Worm (Caenorhabditis elegans) whole organism, L3 larva: ENCODE data around the gene Y57G11B.3.

Source experiments
- elt-3 ChIP-seq, 3 experiments: fragments of 150-350 bp in 1 of 3; sonication (generic microtip) in 2 of 3; optimal IDR thresholded peaks; 2 replicates in 2 of 3; 4 replicates in 1 of 3; lab custom pipeline; 2014 to 2017; ENCODE audit warnings: missing biosample characterization in 3 of 3, missing genetic modification characterization in 3 of 3
- fkh-2 ChIP-seq: fragments of 150-350 bp; optimal IDR thresholded peaks from 2 replicates; lab custom pipeline; 2014; ENCODE audit warnings: missing biosample characterization, missing genetic modification reagents, missing genetic modification characterization
- jun-1 ChIP-seq: fragments of 150-350 bp; optimal IDR thresholded peaks from 2 replicates; lab custom pipeline; 2014; ENCODE audit warnings: missing biosample characterization, missing genetic modification reagents, missing genetic modification characterization
- lin-39 ChIP-seq: fragments of 150-350 bp; optimal IDR thresholded peaks from 2 replicates; lab custom pipeline; 2018; ENCODE audit warnings: missing biosample characterization, missing genetic modification reagents, missing genetic modification characterization
- mdl-1 ChIP-seq: fragments of 150-350 bp; optimal IDR thresholded peaks from 2 replicates; lab custom pipeline; 2014; ENCODE audit warnings: missing biosample characterization, missing genetic modification characterization
- nfya-1 ChIP-seq: sonication (generic microtip); optimal IDR thresholded peaks from 2 replicates; lab custom pipeline; 2017; ENCODE audit warnings: missing genetic modification characterization, mild to moderate bottlenecking, missing compliant biosample characterization, antibody characterized with exemption, moderate library complexity; ENCODE audit not compliant: insufficient read depth
- nhr-11 ChIP-seq: fragments of 150-350 bp; optimal IDR thresholded peaks from 2 replicates; lab custom pipeline; 2014; ENCODE audit warnings: missing biosample characterization, missing genetic modification characterization
- nhr-25 ChIP-seq: sonication (generic microtip); optimal IDR thresholded peaks from 2 replicates; lab custom pipeline; 2017; ENCODE audit warnings: missing biosample characterization, missing genetic modification characterization
- nhr-28 ChIP-seq: fragments of 150-350 bp; optimal IDR thresholded peaks from 2 replicates; lab custom pipeline; 2014; ENCODE audit warnings: missing biosample characterization, missing genetic modification characterization
- pha-4 ChIP-seq: fragments of 150-350 bp; optimal IDR thresholded peaks from 2 replicates; lab custom pipeline; 2014; ENCODE audit warnings: missing biosample characterization, missing genetic modification reagents, missing genetic modification characterization
- unc-62 ChIP-seq: fragments of 150-350 bp; sonication (generic microtip); optimal IDR thresholded peaks from 4 replicates; lab custom pipeline; 2014; ENCODE audit warnings: missing biosample characterization, missing genetic modification reagents, missing genetic modification characterization
- zag-1 ChIP-seq: fragments of 150-350 bp; optimal IDR thresholded peaks from 2 replicates; lab custom pipeline; 2014; ENCODE audit warnings: missing biosample characterization, missing genetic modification characterization

DNA sequence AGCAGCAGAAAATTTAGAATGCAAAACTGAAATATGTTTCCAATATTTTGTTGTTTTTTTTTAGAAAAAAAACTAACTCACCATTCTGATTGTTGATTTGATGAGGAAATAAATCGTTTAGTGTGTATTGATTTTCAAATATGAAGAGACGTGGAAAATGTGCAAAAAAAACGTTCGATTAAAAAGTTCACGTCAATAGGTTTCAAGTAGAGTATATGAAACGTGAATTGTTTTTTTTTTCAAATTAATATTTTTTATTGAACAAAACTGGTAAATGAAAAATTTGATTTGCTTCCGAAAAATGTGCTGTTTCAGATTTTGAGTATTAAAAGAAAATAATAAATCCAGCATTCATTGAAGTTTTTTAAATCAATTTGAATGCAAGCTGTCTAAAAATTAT lies 6.8 kb upstream of the Y57G11B.3 start, which contains the start of gene irld-18:
- TF ChIP-seq nfya-1 (tag; lab: Kevin White, UChicago) (no peak), jun-1 (tag; lab: Kevin White, UChicago) (no peak), pha-4 (tag; lab: Kevin White, UChicago) (no peak), nhr-25 (tag; lab: Kevin White, UChicago) (no peak), nhr-28 (tag; lab: Kevin White, UChicago) (no peak), elt-3 (tag; optimal IDR thresholded peaks at IDR 0.05; lab: Kevin White, UChicago) (no peak), unc-62 (GFP tag; lab: Kevin White, UChicago) (no peak), mdl-1 (tag; lab: Kevin White, UChicago) (no peak), lin-39 (tag; lab: Kevin White, UChicago) (no peak), fkh-2 (tag; lab: Kevin White, UChicago) (no peak), nhr-11 (tag; lab: Kevin White, UChicago) (no peak), zag-1 (no peak)
